Worm (Caenorhabditis elegans): ENCODE results near the gene C55C3.73.

Gene C55C3.73

ce11 chrIV:5682547-5683234 lies 20.6 kb downstream of the C55C3.73 start, which contains the start of the genes C55C3.7 and C55C3.6:
Gene C55C3.7, minus strand, starts transcription at chrIV:5682647.
Gene C55C3.6, plus strand, starts transcription at chrIV:5683184.
- TF ChIP-seq atf-7 (tag; optimal IDR thresholded peaks at IDR 0.05) (no peak), ceh-91 (GFP tag; IDR thresholded peaks at IDR 0.05) (no peak), nfyb-1 (GFP tag; IDR thresholded peaks at IDR 0.05) (no peak), ZK185.1 (tag; optimal IDR thresholded peaks at IDR 0.05; ENCODE audit: poor library complexity, severe bottlenecking) (no peak), lsl-1 (GFP tag; optimal IDR thresholded peaks at IDR 0.05) (no peak), T26A5.8 (tag; optimal IDR thresholded peaks at IDR 0.05) (no peak), mel-28 (tag; optimal IDR thresholded peaks at IDR 0.05; ENCODE audit: borderline replicate concordance) (no peak), egrh-3 (GFP tag; IDR thresholded peaks at IDR 0.05) (no peak), ama-1 (optimal IDR thresholded peaks at IDR 0.05) (no peak), ama-1 (GFP tag; optimal IDR thresholded peaks at IDR 0.05) (no peak)

ce11 chrIV:5678044-5678443 lies 25.2 kb downstream of the C55C3.73 start, which contains the start of gene C55C3.4:
Gene C55C3.4, minus strand, starts transcription at chrIV:5678144.
- no peak for TF ChIP-seq attf-3 (GFP tag; conservative IDR thresholded peaks at IDR 0.05)

- no peak for TF ChIP-seq bed-1 (GFP tag; IDR thresholded peaks at IDR 0.05)
- TF ChIP-seq lin-54 (GFP tag; optimal IDR thresholded peaks at IDR 0.05): no peak
- TF ChIP-seq Y79H2A.3 (GFP tag; conservative IDR thresholded peaks at IDR 0.05): no peak
- no peak for TF ChIP-seq tbx-9 (tag; optimal IDR thresholded peaks at IDR 0.05; ENCODE audit: borderline replicate concordance)
- no peak for TF ChIP-seq snpc-4 (GFP tag; optimal IDR thresholded peaks at IDR 0.05)
- TF ChIP-seq snpc-4 (tag; optimal IDR thresholded peaks at IDR 0.05): no peak
- no peak for TF ChIP-seq nhr-120 (GFP tag; IDR thresholded peaks at IDR 0.05)
- no peak for TF ChIP-seq snpc-1.3 (tag; optimal IDR thresholded peaks at IDR 0.05; ENCODE audit: insufficient read depth)
- TF ChIP-seq akir-1 (GFP tag; optimal IDR thresholded peaks at IDR 0.05): no peak
- TF ChIP-seq F57A8.1 (GFP tag; optimal IDR thresholded peaks at IDR 0.05): no peak
- TF ChIP-seq Y53G8AR.9 (GFP tag; conservative IDR thresholded peaks at IDR 0.05): no peak
- no peak for TF ChIP-seq ztf-26 (tag; optimal IDR thresholded peaks at IDR 0.05)
Measured at ce11 chrIV:5674435-5674834, 28.8 kb downstream of the C55C3.73 start, which contains the start of gene srd-5. Gene srd-5, minus strand, starts transcription at chrIV:5674535.

ce11 chrIV:5671325-5671724 lies 31.9 kb downstream of the C55C3.73 start:
- TF ChIP-seq lin-54 (GFP tag; optimal IDR thresholded peaks at IDR 0.05) (no peak), ceh-100 (GFP tag; IDR thresholded peaks at IDR 0.05) (no peak), ets-4 (GFP tag; optimal IDR thresholded peaks at IDR 0.05) (no peak), him-1 (tag; optimal IDR thresholded peaks at IDR 0.05) (no peak), T07F8.4 (tag; optimal IDR thresholded peaks at IDR 0.05) (no peak), xnd-1 (tag; optimal IDR thresholded peaks at IDR 0.05) (no peak), mcd-1 (GFP tag; IDR thresholded peaks at IDR 0.05) (no peak), sdz-38 (tag; optimal IDR thresholded peaks at IDR 0.05) (no peak), bed-2 (GFP tag; IDR thresholded peaks at IDR 0.05) (no peak), egl-44 (GFP tag; IDR thresholded peaks at IDR 0.05) (no peak), mes-4 (tag; optimal IDR thresholded peaks at IDR 0.05) (no peak)

- TF ChIP-seq lir-1 (GFP tag; conservative IDR thresholded peaks at IDR 0.05) (no peak), let-607 (tag; optimal IDR thresholded peaks at IDR 0.05) (no peak), dpl-1 (GFP tag; optimal IDR thresholded peaks at IDR 0.05) (no peak), tlf-1 (GFP tag; optimal IDR thresholded peaks at IDR 0.05) (no peak), nfya-2 (GFP tag; IDR thresholded peaks at IDR 0.05) (no peak), C17E4.6 (GFP tag; IDR thresholded peaks at IDR 0.05) (no peak), athp-1 (tag; optimal IDR thresholded peaks at IDR 0.05) (no peak), F52B5.7 (tag; optimal IDR thresholded peaks at IDR 0.05) (no peak), unc-62 (GFP tag; optimal IDR thresholded peaks at IDR 0.05) (no peak), snpc-4 (GFP tag; optimal IDR thresholded peaks at IDR 0.05) (no peak), snpc-4 (tag; optimal IDR thresholded peaks at IDR 0.05) (no peak), hrde-1 (tag; optimal IDR thresholded peaks at IDR 0.05; ENCODE audit: borderline replicate concordance) (no peak), dpff-1 (tag; optimal IDR thresholded peaks at IDR 0.05) (no peak)
Measured at ce11 chrIV:5669459-5669858, 33.8 kb downstream of the C55C3.73 start, which contains the start of gene T19E7.6. Gene T19E7.6, minus strand, starts transcription at chrIV:5669503.
